Fruit fly (Drosophila melanogaster) whole organism, larva: ENCODE data around the gene TTLL1B.

Source experiments
- noc ChIP-seq: fragments of 200-800 bp; sonication (Bioruptor generic); optimal IDR thresholded peaks from 3 replicates; lab custom pipeline; 2019; ENCODE audit warnings: missing biosample characterization, mild to moderate bottlenecking, missing genetic modification characterization, moderate library complexity

TTLL1B gene

dm6 chr3L:4692177-4693134 lies 44.4 kb downstream of the TTLL1B start, which contains the start of gene RhoGEF64C:
Gene RhoGEF64C (plus strand): TSS chr3L:4692783.
- TF ChIP-seq noc, result no peak

- no peak for TF ChIP-seq noc
Observed at dm6 chr3L:4694823-4695222, 46.7 kb downstream of the TTLL1B start, which contains the start of gene CG15876. Gene CG15876 (minus strand): TSS chr3L:4694845.

dm6 chr3L:4696380-4696779 lies 48.3 kb downstream of the TTLL1B start:
- no peak for TF ChIP-seq noc

dm6 chr3L:4697301-4697700 lies 49.2 kb downstream of the TTLL1B start, which contains the start of gene CG13713:
Gene CG13713 (plus strand): TSS chr3L:4697601.
- TF ChIP-seq noc, result no peak

- TF ChIP-seq noc, result peak; percentile 78
Observed at dm6 chr3L:4698032-4698431, 50.0 kb downstream of the TTLL1B start.

dm6 chr3L:4698496-4698895 lies 50.4 kb downstream of the TTLL1B start:
- TF ChIP-seq noc, result no peak
